Fruit fly (Drosophila melanogaster) whole organism, embryonic: Measurements from ENCODE around the gene Eno.

Experiments used
- ATbp ChIP-seq: fragments of 200-800 bp; sonication (Bioruptor generic); optimal IDR thresholded peaks from 2 replicates; lab custom pipeline; 2017; ENCODE audit warnings: missing biosample characterization, mild to moderate bottlenecking, missing genetic modification characterization, missing genetic modification reagents
- Bdp1 ChIP-seq: fragments of 200-800 bp; sonication (Bioruptor generic); optimal IDR thresholded peaks from 3 replicates; lab custom pipeline; 2016; ENCODE audit warnings: missing biosample characterization, missing genetic modification characterization
- CG12299 ChIP-seq: fragments of 200-800 bp; sonication (Bioruptor generic); optimal IDR thresholded peaks from 2 replicates; lab custom pipeline; 2018; ENCODE audit warnings: missing biosample characterization, mild to moderate bottlenecking, missing genetic modification characterization
- CG14014 ChIP-seq: fragments of 200-800 bp; sonication (Bioruptor generic); IDR thresholded peaks from 2 replicates; pipeline ENCODE4 v1.3.6; 2022; ENCODE audit warnings: missing biosample characterization, missing genetic modification characterization
- CG14710 ChIP-seq: fragments of 200-800 bp; sonication (Bioruptor generic); optimal IDR thresholded peaks from 3 replicates; lab custom pipeline; 2019; ENCODE audit warnings: missing biosample characterization, mild to moderate bottlenecking, missing genetic modification characterization, moderate library complexity
- CG1603 ChIP-seq: fragments of 200-800 bp; sonication (Bioruptor generic); optimal IDR thresholded peaks from 2 replicates; lab custom pipeline; 2019; ENCODE audit warnings: missing biosample characterization, mild to moderate bottlenecking, missing genetic modification characterization, moderate library complexity
- CG16779 ChIP-seq: fragments of 200-800 bp; sonication (Bioruptor generic); IDR thresholded peaks from 2 replicates; pipeline ENCODE4 v1.3.6; 2022; ENCODE audit warnings: missing biosample characterization, missing genetic modification characterization
- CG17359 ChIP-seq: fragments of 200-800 bp; sonication (Bioruptor generic); optimal IDR thresholded peaks from 3 replicates; lab custom pipeline; 2018; ENCODE audit warnings: missing biosample characterization, mild to moderate bottlenecking, missing genetic modification characterization, moderate library complexity
- CG18619 ChIP-seq: fragments of 200-800 bp; sonication (Bioruptor generic); optimal IDR thresholded peaks from 3 replicates; lab custom pipeline; 2017; ENCODE audit warnings: missing biosample characterization, mild to moderate bottlenecking, missing genetic modification characterization
- CG2678 ChIP-seq: fragments of 200-800 bp; sonication (Bioruptor generic); optimal IDR thresholded peaks from 3 replicates; lab custom pipeline; 2019; ENCODE audit warnings: missing biosample characterization, mild to moderate bottlenecking, missing genetic modification characterization, moderate library complexity
- CG2712 ChIP-seq: fragments of 200-800 bp; optimal IDR thresholded peaks from 3 replicates; lab custom pipeline; 2019; ENCODE audit warnings: missing biosample characterization, mild to moderate bottlenecking, missing genetic modification characterization, moderate library complexity
- CG34224 ChIP-seq: fragments of 200-800 bp; sonication (Bioruptor generic); IDR thresholded peaks from 3 replicates; pipeline ENCODE4 v1.3.6; 2022; ENCODE audit warnings: missing biosample characterization, missing genetic modification characterization; ENCODE audit not compliant: partially characterized antibody
- CG43689 ChIP-seq: fragments of 200-800 bp; sonication (Bioruptor generic); IDR thresholded peaks from 2 replicates; pipeline ENCODE4 v1.3.6; 2022; ENCODE audit warnings: missing biosample characterization, missing genetic modification characterization
- CG6175 ChIP-seq: fragments of 200-800 bp; sonication (Bioruptor generic); IDR thresholded peaks from 3 replicates; pipeline ENCODE4 v1.3.6; 2022; ENCODE audit warnings: missing biosample characterization, missing genetic modification characterization
- CG7963 ChIP-seq: fragments of 200-800 bp; sonication (Bioruptor generic); IDR thresholded peaks from 3 replicates; pipeline ENCODE4 v1.3.6; 2022; ENCODE audit warnings: missing biosample characterization, missing genetic modification characterization; ENCODE audit not compliant: partially characterized antibody
- Doc3 ChIP-seq: fragments of 200-800 bp; sonication (Bioruptor generic); IDR thresholded peaks from 3 replicates; pipeline ENCODE4 v1.3.6; 2022; ENCODE audit warnings: missing biosample characterization, missing genetic modification characterization; ENCODE audit not compliant: partially characterized antibody
- H2.0 ChIP-seq: fragments of 200-800 bp; sonication (Bioruptor generic); IDR thresholded peaks from 2 replicates; pipeline ENCODE4 v1.3.6; 2022; ENCODE audit warnings: missing biosample characterization, missing genetic modification characterization
- Hr51 ChIP-seq, 2 experiments: fragments of 200-800 bp; sonication (Bioruptor generic); optimal IDR thresholded peaks; 2 replicates in 1 of 2; 3 replicates in 1 of 2; lab custom pipeline; 2016 to 2018; ENCODE audit warnings: missing biosample characterization in 2 of 2, missing genetic modification characterization in 2 of 2, mild to moderate bottlenecking in 1 of 2, moderate library complexity in 1 of 2
- MESR4 ChIP-seq: fragments of 200-800 bp; sonication (Bioruptor generic); optimal IDR thresholded peaks from 2 replicates; lab custom pipeline; 2018; ENCODE audit warnings: missing biosample characterization, mild to moderate bottlenecking, missing genetic modification characterization, moderate library complexity
- Myb ChIP-seq: fragments of 200-800 bp; sonication (Bioruptor generic); optimal IDR thresholded peaks from 2 replicates; lab custom pipeline; 2016; ENCODE audit warnings: missing biosample characterization, missing genetic modification characterization
- Opbp ChIP-seq: fragments of 200-800 bp; sonication (Bioruptor generic); IDR thresholded peaks from 3 replicates; pipeline ENCODE4 v1.3.6; 2022; ENCODE audit warnings: missing biosample characterization, missing genetic modification characterization; ENCODE audit not compliant: partially characterized antibody
- Sin3A ChIP-seq: fragments of >200 bp; optimal IDR thresholded peaks from 2 replicates; lab custom pipeline; 2018
- Sox102F ChIP-seq: fragments of 200-800 bp; sonication (Bioruptor generic); optimal IDR thresholded peaks from 2 replicates; lab custom pipeline; 2018; ENCODE audit warnings: missing biosample characterization, mild to moderate bottlenecking, missing genetic modification characterization, moderate library complexity
- Spps ChIP-seq: fragments of 200-800 bp; sonication (Bioruptor generic); optimal IDR thresholded peaks from 2 replicates; lab custom pipeline; 2018; ENCODE audit warnings: missing biosample characterization, mild to moderate bottlenecking, missing genetic modification characterization
- Usf ChIP-seq: fragments of 200-800 bp; sonication (Bioruptor generic); optimal IDR thresholded peaks from 2 replicates; lab custom pipeline; 2017; ENCODE audit warnings: missing genotype, missing biosample characterization, missing genetic modification characterization
- Xbp1 ChIP-seq: fragments of 200-800 bp; sonication (Bioruptor generic); optimal IDR thresholded peaks from 3 replicates; lab custom pipeline; 2016; ENCODE audit warnings: missing biosample characterization, mild to moderate bottlenecking, missing genetic modification characterization
- amos ChIP-seq: fragments of 200-800 bp; sonication (Bioruptor generic); IDR thresholded peaks from 2 replicates; pipeline ENCODE4 v1.3.6; 2022; ENCODE audit warnings: missing biosample characterization, missing genetic modification characterization; ENCODE audit not compliant: partially characterized antibody
- ase ChIP-seq: fragments of 200-800 bp; sonication (Bioruptor generic); IDR thresholded peaks from 3 replicates; pipeline ENCODE4 v1.3.6; 2022; ENCODE audit warnings: missing biosample characterization, missing genetic modification characterization
- ato ChIP-seq: fragments of 200-800 bp; sonication (Bioruptor generic); IDR thresholded peaks from 2 replicates; pipeline ENCODE4 v1.3.6; 2022; ENCODE audit warnings: missing biosample characterization, missing genetic modification characterization; ENCODE audit not compliant: partially characterized antibody
- bbx ChIP-seq: fragments of 200-800 bp; sonication (Bioruptor generic); IDR thresholded peaks from 2 replicates; pipeline ENCODE4 v1.3.6; 2022; ENCODE audit warnings: missing biosample characterization, missing genetic modification characterization; ENCODE audit not compliant: partially characterized antibody
- br ChIP-seq: fragments of >200 bp; optimal IDR thresholded peaks from 2 replicates; lab custom pipeline; 2017
- chm ChIP-seq: fragments of 200-800 bp; sonication (Bioruptor generic); IDR thresholded peaks from 2 replicates; pipeline ENCODE4 v1.3.6; 2022; ENCODE audit warnings: missing biosample characterization, missing genetic modification characterization
- chn ChIP-seq: fragments of 200-800 bp; sonication (Bioruptor generic); optimal IDR thresholded peaks from 2 replicates; lab custom pipeline; 2016; ENCODE audit warnings: missing biosample characterization, missing genetic modification characterization
- danr ChIP-seq: fragments of 200-800 bp; sonication (Bioruptor generic); IDR thresholded peaks from 2 replicates; pipeline ENCODE4 v1.3.6; 2022; ENCODE audit warnings: missing biosample characterization, missing genetic modification characterization
- dmrt11E ChIP-seq: fragments of 200-800 bp; sonication (Bioruptor generic); optimal IDR thresholded peaks from 3 replicates; lab custom pipeline; 2018; ENCODE audit warnings: missing biosample characterization, mild to moderate bottlenecking, missing genetic modification characterization, moderate library complexity
- ems ChIP-seq: fragments of 200-800 bp; sonication (Bioruptor generic); optimal IDR thresholded peaks from 3 replicates; lab custom pipeline; 2016; ENCODE audit warnings: missing biosample characterization, missing genetic modification characterization
- fru ChIP-seq: fragments of >200 bp; optimal IDR thresholded peaks from 2 replicates; lab custom pipeline; 2017
- fu2 ChIP-seq: fragments of 200-800 bp; sonication (Bioruptor generic); optimal IDR thresholded peaks from 2 replicates; lab custom pipeline; 2016; ENCODE audit warnings: missing biosample characterization, missing genetic modification characterization
- gro ChIP-seq: fragments of 200-800 bp; sonication (Bioruptor generic); optimal IDR thresholded peaks from 2 replicates; lab custom pipeline; 2016; ENCODE audit warnings: missing biosample characterization, missing genetic modification characterization
- lmd ChIP-seq: fragments of 200-800 bp; sonication (Bioruptor generic); IDR thresholded peaks from 2 replicates; pipeline ENCODE4 v1.3.6; 2022; ENCODE audit warnings: missing biosample characterization, missing genetic modification characterization
- lola ChIP-seq, 3 experiments: fragments of >200 bp in 2 of 3; fragments of 200-800 bp in 1 of 3; sonication (Bioruptor generic) in 1 of 3; optimal IDR thresholded peaks; 2 replicates each; lab custom pipeline; 2017 to 2019; ENCODE audit warnings: missing biosample characterization in 3 of 3, missing genetic modification characterization in 3 of 3, mild to moderate bottlenecking in 1 of 3, moderate library complexity in 1 of 3
- mld ChIP-seq: fragments of 200-800 bp; sonication (Bioruptor generic); IDR thresholded peaks from 3 replicates; pipeline ENCODE4 v1.3.6; 2022; ENCODE audit warnings: missing biosample characterization, missing genetic modification characterization; ENCODE audit not compliant: partially characterized antibody
- nmo ChIP-seq: fragments of 200-800 bp; sonication (Bioruptor generic); optimal IDR thresholded peaks from 2 replicates; lab custom pipeline; 2018; ENCODE audit warnings: missing biosample characterization, mild to moderate bottlenecking, missing genetic modification characterization, moderate library complexity
- ranshi ChIP-seq: fragments of 200-800 bp; sonication (Bioruptor generic); IDR thresholded peaks from 2 replicates; pipeline ENCODE4 v1.3.6; 2022; ENCODE audit warnings: missing biosample characterization, missing genetic modification characterization
- sna ChIP-seq: fragments of 200-800 bp; sonication (Bioruptor generic); IDR thresholded peaks from 2 replicates; pipeline ENCODE4 v1.3.6; 2022; ENCODE audit warnings: missing biosample characterization, missing genetic modification characterization; ENCODE audit not compliant: partially characterized antibody
- stc ChIP-seq: fragments of 200-800 bp; sonication (Bioruptor generic); IDR thresholded peaks from 2 replicates; pipeline ENCODE4 v1.3.6; 2022; ENCODE audit warnings: missing biosample characterization, missing genetic modification characterization
- tgo ChIP-seq: fragments of 200-800 bp; sonication (Bioruptor generic); IDR thresholded peaks from 3 replicates; pipeline ENCODE4 v1.3.6; 2022; ENCODE audit warnings: missing biosample characterization, missing genetic modification characterization
- tio ChIP-seq: fragments of 200-800 bp; sonication (Bioruptor generic); optimal IDR thresholded peaks from 2 replicates; lab custom pipeline; 2017; ENCODE audit warnings: missing biosample characterization, missing genetic modification characterization, inconsistent platforms
- tll ChIP-seq, 2 experiments: fragments of 200-800 bp in 1 of 2; fragments of >200 bp in 1 of 2; sonication (Bioruptor generic) in 1 of 2; optimal IDR thresholded peaks; 2 replicates each; lab custom pipeline; 2017 to 2019; ENCODE audit warnings: missing biosample characterization in 2 of 2, missing genetic modification characterization in 2 of 2, mild to moderate bottlenecking in 1 of 2, moderate library complexity in 1 of 2
- vvl ChIP-seq: fragments of 200-800 bp; sonication (Bioruptor generic); IDR thresholded peaks from 2 replicates; pipeline ENCODE4 v1.3.6; 2022; ENCODE audit warnings: missing biosample characterization, missing genetic modification characterization
- zen2 ChIP-seq: fragments of 200-800 bp; sonication (Bioruptor generic); IDR thresholded peaks from 3 replicates; pipeline ENCODE4 v1.3.6; 2022; ENCODE audit warnings: missing biosample characterization, missing genetic modification characterization; ENCODE audit not compliant: partially characterized antibody

Gene Eno

dm6 chr2L:1704746-1705145 lies 24.7 kb downstream of the Eno start, which contains the start of gene cpb (continued):
- TF ChIP-seq sna (GFP tag; lab: Robert Waterston, UW) (peak; percentile 68; the same call in 1 of the 2 replicates), nmo (GFP tag; lab: Kevin White, UChicago) (no peak), lola (GFP tag; optimal IDR thresholded peaks at IDR 0.05; lab: Kevin White, UChicago) (no peak), stc (GFP tag; lab: Robert Waterston, UW) (no peak), CG14014 (no peak), chn (GFP tag; lab: Kevin White, UChicago) (no peak), ATbp (GFP tag; lab: Kevin White, UChicago) (no peak), CG12299 (peak; percentile 54), danr (GFP tag; lab: Robert Waterston, UW) (no peak), ranshi (GFP tag; lab: Robert Waterston, UW) (no peak), CG43689 (GFP tag; lab: Robert Waterston, UW) (no peak), CG6175 (GFP tag; lab: Robert Waterston, UW) (no peak), CG34224 (GFP tag; lab: Robert Waterston, UW) (peak; percentile 96), Spps (no peak), CG16779 (GFP tag; lab: Robert Waterston, UW) (no peak), fru (no peak), Hr51 (GFP tag; optimal IDR thresholded peaks at IDR 0.05; lab: Kevin White, UChicago) (no peak), MESR4 (GFP tag; lab: Kevin White, UChicago) (peak; percentile 70), CG2712 (tag; lab: Kevin White, UChicago) (peak; percentile 34), lmd (GFP tag; lab: Robert Waterston, UW) (no peak), H2.0 (GFP tag; lab: Robert Waterston, UW) (no peak), ase (no peak), Opbp (GFP tag; lab: Robert Waterston, UW) (peak; percentile 93), CG1603 (tag; lab: Kevin White, UChicago) (peak; percentile 21), chm (GFP tag; lab: Robert Waterston, UW) (no peak), tgo (GFP tag; lab: Robert Waterston, UW) (no peak), Myb (GFP tag; lab: Kevin White, UChicago) (peak; percentile 88), Doc3 (GFP tag; lab: Robert Waterston, UW) (peak; percentile 83), br (no peak), amos (GFP tag; lab: Robert Waterston, UW) (peak; percentile 93; the same call in 1 of the 2 replicates), CG14710 (peak; percentile 22), Sox102F (GFP tag; lab: Kevin White, UChicago) (no peak), fu2 (no peak), Xbp1 (GFP tag; lab: Kevin White, UChicago) (no peak), CG2678 (tag; lab: Kevin White, UChicago) (no peak), Sin3A (lab: Kevin White, UChicago) (peak; percentile 39), zen2 (GFP tag; lab: Robert Waterston, UW) (peak; percentile 88; the same call in 2 of the 3 replicates), gro (GFP tag; lab: Kevin White, UChicago) (peak; percentile 9), ato (peak; percentile 95), vvl (peak; percentile 53; the same call in 1 of the 2 replicates), Bdp1 (no peak), bbx (peak; percentile 92), ems (no peak), tio (no peak), tll (GFP tag; optimal IDR thresholded peaks at IDR 0.05; lab: Kevin White, UChicago) (no peak), CG7963 (GFP tag; lab: Robert Waterston, UW) (peak; percentile 89), CG17359 (tag; lab: Kevin White, UChicago) (no peak), dmrt11E (tag; lab: Kevin White, UChicago) (no peak), mld (peak; percentile 83; the same call in 1 of the 3 replicates), Usf (no peak), CG18619 (GFP tag; lab: Kevin White, UChicago) (no peak)
